Fruit fly (Drosophila melanogaster): ENCODE results near the gene Ag5r2.

dm6 chrX:14824690-14825469 is 41.0 kb upstream of the Ag5r2 start:
- TF ChIP-seq CG12155 (GFP tag; optimal IDR thresholded peaks at IDR 0.05) = no peak
- TF ChIP-seq wor (GFP tag; IDR thresholded peaks at IDR 0.05) = no peak
- TF ChIP-seq CG5180 (GFP tag; optimal IDR thresholded peaks at IDR 0.05) = no peak
